Fruit fly (Drosophila melanogaster) S2 (cell line): ENCODE data around the gene Gr22a.

Source experiments
- CG8478 ChIP-seq: fragments of >200 bp; optimal IDR thresholded peaks from 2 replicates; lab custom pipeline; 2018
- CTCF ChIP-seq, 2 experiments: fragments of >200 bp; optimal IDR thresholded peaks; 2 replicates each; lab custom pipeline; 2018

Gr22a gene

dm6 chr2L:1794817-1795216, at the start of gene Gr22a:
TSS of gene Gr22a (minus strand) at chr2L:1794917.
- TF ChIP-seq CTCF (optimal IDR thresholded peaks at IDR 0.05; lab: Kevin White, UChicago) (no peak), CG8478 (lab: Kevin White, UChicago) (no peak)

dm6 chr2L:1839019-1839418, 44.3 kb upstream of the Gr22a start:
- TF ChIP-seq CTCF (optimal IDR thresholded peaks at IDR 0.05; lab: Kevin White, UChicago) (no peak), CG8478 (lab: Kevin White, UChicago) (no peak)

- TF ChIP-seq CTCF (optimal IDR thresholded peaks at IDR 0.05; lab: Kevin White, UChicago) (no peak), CG8478 (lab: Kevin White, UChicago) (no peak)
Observed at dm6 chr2L:1837717-1838368, 43.1 kb upstream of the Gr22a start.

- TF ChIP-seq CG8478 (lab: Kevin White, UChicago) (no peak), CTCF (optimal IDR thresholded peaks at IDR 0.05; lab: Kevin White, UChicago) (no peak)
Observed at dm6 chr2L:1836238-1836637, 41.5 kb upstream of the Gr22a start, which contains the start of gene wry. TSS of gene wry (plus strand) at chr2L:1836538.

dm6 chr2L:1832465-1832864, 37.7 kb upstream of the Gr22a start, which contains the start of gene c-cup:
TSS of gene c-cup (minus strand) at chr2L:1832565.
- TF ChIP-seq CG8478 (lab: Kevin White, UChicago) (no peak), CTCF (optimal IDR thresholded peaks at IDR 0.05; lab: Kevin White, UChicago) (no peak)

dm6 chr2L:1828282-1828681, 33.6 kb upstream of the Gr22a start:
- TF ChIP-seq CTCF (optimal IDR thresholded peaks at IDR 0.05; lab: Kevin White, UChicago): no peak
- no peak for TF ChIP-seq CG8478 (lab: Kevin White, UChicago)

dm6 chr2L:1826400-1826799, 31.7 kb upstream of the Gr22a start, which contains the start of gene CG31664:
TSS of gene CG31664 (minus strand) at chr2L:1826500.
- TF ChIP-seq CG8478 (lab: Kevin White, UChicago): no peak
- no peak for TF ChIP-seq CTCF (optimal IDR thresholded peaks at IDR 0.05; lab: Kevin White, UChicago)

- no peak for TF ChIP-seq CTCF (optimal IDR thresholded peaks at IDR 0.05; lab: Kevin White, UChicago)
- TF ChIP-seq CG8478 (lab: Kevin White, UChicago): no peak
Observed at dm6 chr2L:1823231-1823630, 28.5 kb upstream of the Gr22a start, which contains the start of gene CG31933. TSS of gene CG31933 (minus strand) at chr2L:1823331.

dm6 chr2L:1793168-1793567, 1.5 kb downstream of the Gr22a start, which contains the start of gene Gr22b:
TSS of gene Gr22b (minus strand) at chr2L:1793268.
- TF ChIP-seq CTCF (optimal IDR thresholded peaks at IDR 0.05; lab: Kevin White, UChicago) (no peak), CG8478 (lab: Kevin White, UChicago) (no peak)

- TF ChIP-seq CG8478 (lab: Kevin White, UChicago): no peak
- no peak for TF ChIP-seq CTCF (optimal IDR thresholded peaks at IDR 0.05; lab: Kevin White, UChicago)
Observed at dm6 chr2L:1791723-1792122, 3.0 kb downstream of the Gr22a start, which contains the start of gene Gr22c. TSS of gene Gr22c (minus strand) at chr2L:1791823.

- TF ChIP-seq CG8478 (lab: Kevin White, UChicago): no peak
- TF ChIP-seq CTCF (optimal IDR thresholded peaks at IDR 0.05; lab: Kevin White, UChicago): no peak
Observed at dm6 chr2L:1790261-1790660, 4.5 kb downstream of the Gr22a start, which contains the start of gene Gr22d. TSS of gene Gr22d (minus strand) at chr2L:1790361.

- TF ChIP-seq CG8478 (lab: Kevin White, UChicago) (no peak), CTCF (optimal IDR thresholded peaks at IDR 0.05; lab: Kevin White, UChicago) (no peak)
Observed at dm6 chr2L:1787929-1788328, 6.8 kb downstream of the Gr22a start.

- no peak for TF ChIP-seq CG8478 (lab: Kevin White, UChicago)
- TF ChIP-seq CTCF (optimal IDR thresholded peaks at IDR 0.05; lab: Kevin White, UChicago): no peak
Observed at dm6 chr2L:1783762-1784161, 11.0 kb downstream of the Gr22a start, which contains the start of gene Gr22e. TSS of gene Gr22e (plus strand) at chr2L:1784062.

- TF ChIP-seq CG8478 (lab: Kevin White, UChicago): no peak
- no peak for TF ChIP-seq CTCF (optimal IDR thresholded peaks at IDR 0.05; lab: Kevin White, UChicago)
Observed at dm6 chr2L:1758853-1759252, 35.9 kb downstream of the Gr22a start, which contains the start of gene CG17650. TSS of gene CG17650 (minus strand) at chr2L:1759093.

dm6 chr2L:1756351-1756750, 38.4 kb downstream of the Gr22a start, which contains the start of gene Gr22f:
TSS of gene Gr22f (minus strand) at chr2L:1756451.
- TF ChIP-seq CG8478 (lab: Kevin White, UChicago) (no peak), CTCF (optimal IDR thresholded peaks at IDR 0.05; lab: Kevin White, UChicago) (no peak)
